Worm (Caenorhabditis elegans) whole organism, L2 larva: ENCODE results near the gene T26H5.10.

Source experiments
- ZK546.5 ChIP-seq: sonication (generic microtip); optimal IDR thresholded peaks from 2 replicates; lab custom pipeline; 2017; ENCODE audit warnings: missing biosample characterization, missing genetic modification characterization
- alr-1 ChIP-seq: fragments of 150-350 bp; optimal IDR thresholded peaks from 2 replicates; lab custom pipeline; 2014; ENCODE audit warnings: missing biosample characterization, missing genetic modification characterization
- aly-2 ChIP-seq: fragments of 150-350 bp; optimal IDR thresholded peaks from 2 replicates; lab custom pipeline; 2014; ENCODE audit warnings: missing biosample characterization, missing genetic modification characterization
- egl-27 ChIP-seq: sonication (generic microtip); optimal IDR thresholded peaks from 3 replicates; lab custom pipeline; 2017; ENCODE audit warnings: missing biosample characterization, missing genetic modification reagents, missing genetic modification characterization
- lin-13 ChIP-seq: fragments of 150-350 bp; optimal IDR thresholded peaks from 2 replicates; lab custom pipeline; 2014; ENCODE audit warnings: missing biosample characterization, missing genetic modification reagents, missing genetic modification characterization
- nhr-12 ChIP-seq: fragments of 150-350 bp; optimal IDR thresholded peaks from 2 replicates; lab custom pipeline; 2014; ENCODE audit warnings: missing biosample characterization, missing genetic modification characterization
- skn-1 ChIP-seq: sonication (generic microtip); optimal IDR thresholded peaks from 2 replicates; lab custom pipeline; 2017; ENCODE audit warnings: missing biosample characterization, missing genetic modification characterization
- snpc-4 ChIP-seq: fragments of 150-350 bp; optimal IDR thresholded peaks from 2 replicates; lab custom pipeline; 2014; ENCODE audit warnings: missing biosample characterization, missing genetic modification characterization
- unc-62 ChIP-seq: fragments of 150-350 bp; optimal IDR thresholded peaks from 2 replicates; lab custom pipeline; 2014; ENCODE audit warnings: missing biosample characterization, missing genetic modification reagents, missing genetic modification characterization
- ztf-11 ChIP-seq: sonication (generic microtip); optimal IDR thresholded peaks from 2 replicates; lab custom pipeline; 2017; ENCODE audit warnings: missing biosample characterization, missing genetic modification characterization

DNA sequence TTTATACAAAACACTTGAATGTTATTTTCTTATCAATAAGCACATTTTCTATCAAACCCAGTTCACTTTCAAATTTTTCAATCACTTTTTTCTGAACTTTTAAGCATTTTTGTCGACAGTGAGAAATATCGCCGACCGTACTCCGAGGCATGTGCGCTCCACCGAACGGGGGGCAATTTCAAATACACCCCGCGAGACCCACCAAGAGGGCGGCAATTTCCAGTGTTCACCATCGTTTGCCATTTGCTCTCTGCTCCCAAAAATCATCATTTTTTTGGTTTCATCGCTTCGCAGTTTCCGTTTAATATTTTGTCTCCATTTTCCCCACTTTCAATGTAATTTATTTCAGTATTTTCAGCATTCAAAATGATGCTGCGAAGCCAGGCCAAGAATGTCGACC lies 48.3 kb downstream of the T26H5.10 start, which contains the start of gene cyb-3:
- TF ChIP-seq unc-62 (GFP tag; lab: Kevin White, UChicago) (no peak), alr-1 (tag; lab: Kevin White, UChicago) (no peak), ztf-11 (tag; lab: Kevin White, UChicago) (no peak), ZK546.5 (tag; lab: Kevin White, UChicago) (no peak), snpc-4 (tag; lab: Kevin White, UChicago) (no peak), aly-2 (tag; lab: Kevin White, UChicago) (no peak), egl-27 (tag; lab: Kevin White, UChicago) (no peak), skn-1 (no peak), nhr-12 (no peak), lin-13 (GFP tag; lab: Kevin White, UChicago) (no peak)
